Worm (Caenorhabditis elegans) whole organism, mixed stage, embryonic: ENCODE measurements around the gene sek-5.

ENCODE experiments used
- M03D4.4 ChIP-seq: sonication (generic microtip); optimal IDR thresholded peaks from 2 replicates; lab custom pipeline; 2017; ENCODE audit warnings: mild to moderate bottlenecking, missing genetic modification characterization, missing compliant biosample characterization
- bed-3 ChIP-seq: fragments of 200-800 bp; sonication (Bioruptor generic); optimal IDR thresholded peaks from 3 replicates; lab custom pipeline; 2018; ENCODE audit warnings: mild to moderate bottlenecking, missing genetic modification characterization, moderate library complexity, missing compliant biosample characterization
- cnd-1 ChIP-seq: fragments of 200-800 bp; sonication (Bioruptor generic); optimal IDR thresholded peaks from 2 replicates; lab custom pipeline; 2018; ENCODE audit warnings: mild to moderate bottlenecking, missing genetic modification characterization, missing compliant biosample characterization
- drap-1 ChIP-seq: fragments of 200-800 bp; sonication (Bioruptor generic); optimal IDR thresholded peaks from 3 replicates; lab custom pipeline; 2018; ENCODE audit warnings: mild to moderate bottlenecking, missing genetic modification characterization, missing compliant biosample characterization
- ham-2 ChIP-seq: fragments of 200-800 bp; sonication (Bioruptor generic); optimal IDR thresholded peaks from 2 replicates; lab custom pipeline; 2018; ENCODE audit warnings: mild to moderate bottlenecking, missing genetic modification characterization, missing compliant biosample characterization
- hlh-1 ChIP-seq: fragments of 150-350 bp; optimal IDR thresholded peaks from 2 replicates; lab custom pipeline; 2014; ENCODE audit warnings: missing biosample characterization, missing genetic modification reagents, missing genetic modification characterization
- nhr-12 ChIP-seq: fragments of 150-350 bp; optimal IDR thresholded peaks from 2 replicates; lab custom pipeline; 2014; ENCODE audit warnings: missing biosample characterization, missing genetic modification characterization
- nhr-237 ChIP-seq: fragments of 150-350 bp; optimal IDR thresholded peaks from 2 replicates; lab custom pipeline; 2014; ENCODE audit warnings: missing biosample characterization, missing genetic modification characterization
- nhr-28 ChIP-seq: fragments of 150-350 bp; optimal IDR thresholded peaks from 2 replicates; lab custom pipeline; 2014; ENCODE audit warnings: missing biosample characterization, missing genetic modification characterization
- nhr-76 ChIP-seq: sonication (generic microtip); optimal IDR thresholded peaks from 2 replicates; lab custom pipeline; 2017; ENCODE audit warnings: missing biosample characterization, missing genetic modification characterization
- tbx-8 ChIP-seq: fragments of 200-800 bp; sonication (Bioruptor generic); optimal IDR thresholded peaks from 2 replicates; lab custom pipeline; 2018; ENCODE audit warnings: mild to moderate bottlenecking, missing genetic modification characterization, moderate library complexity, missing compliant biosample characterization
- unc-39 ChIP-seq: fragments of 150-350 bp; optimal IDR thresholded peaks from 2 replicates; lab custom pipeline; 2014; ENCODE audit warnings: missing biosample characterization, missing genetic modification characterization
- zip-8 ChIP-seq: fragments of 150-350 bp; optimal IDR thresholded peaks from 2 replicates; lab custom pipeline; 2014; ENCODE audit warnings: missing biosample characterization, missing genetic modification characterization
- ztf-11 ChIP-seq: fragments of 150-350 bp; optimal IDR thresholded peaks from 2 replicates; lab custom pipeline; 2014; ENCODE audit warnings: missing biosample characterization, missing genetic modification characterization

sek-5 gene

DNA sequence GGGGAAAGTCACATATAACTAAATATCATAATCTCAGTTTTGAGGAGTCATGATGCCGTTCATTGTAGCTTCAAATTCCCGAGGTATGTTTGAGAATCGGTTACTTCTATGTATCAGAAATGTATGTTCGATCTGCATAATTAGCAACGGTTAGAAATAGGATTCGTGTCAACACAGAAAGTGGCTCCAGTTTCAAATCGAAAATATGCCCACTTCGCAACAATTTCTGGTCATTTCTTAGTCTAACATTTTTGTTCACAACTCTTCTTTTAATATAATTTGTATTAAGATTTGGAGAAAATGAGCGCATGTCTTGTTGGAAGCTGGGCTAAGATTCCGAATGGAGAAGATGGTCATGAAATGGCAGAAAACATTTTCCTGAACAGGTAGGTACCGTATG lies 36.1 kb downstream of the sek-5 start, which contains the start of gene pks-1:
TSS of gene pks-1 (plus strand) at position 301 of the 400 bp plus-strand sequence.
- TF ChIP-seq bed-3 (GFP tag; lab: Kevin White, UChicago): no peak
- TF ChIP-seq cnd-1 (tag; lab: Kevin White, UChicago): no peak
- TF ChIP-seq nhr-237 (tag; lab: Kevin White, UChicago): no peak
- TF ChIP-seq drap-1: no peak
- TF ChIP-seq tbx-8 (GFP tag; lab: Kevin White, UChicago): no peak
- TF ChIP-seq nhr-76 (tag; lab: Kevin White, UChicago): no peak

ce11 chrX:5414250-5414649 lies 36.8 kb downstream of the sek-5 start, which contains the start of gene C41A3.2:
Gene C41A3.2, minus strand, starts transcription at chrX:5414350.
- TF ChIP-seq unc-39 (tag; lab: Kevin White, UChicago) (no peak), nhr-76 (tag; lab: Kevin White, UChicago) (no peak), nhr-28 (no peak), zip-8 (tag; lab: Kevin White, UChicago) (no peak), nhr-12 (tag; lab: Kevin White, UChicago) (no peak), M03D4.4 (tag; lab: Kevin White, UChicago) (no peak), cnd-1 (tag; lab: Kevin White, UChicago) (no peak), ham-2 (no peak), hlh-1 (tag; lab: Kevin White, UChicago) (no peak), ztf-11 (tag; lab: Kevin White, UChicago) (no peak), drap-1 (no peak)
- TF ChIP-seq, all 35 proteins: peak for 0
